Worm (Caenorhabditis elegans) whole organism, L1 larva: Measurements from ENCODE around the gene pmp-3.

Source experiments
- C16A3.4 ChIP-seq: fragments of 150-350 bp; optimal IDR thresholded peaks from 2 replicates; lab custom pipeline; 2014; ENCODE audit warnings: missing biosample characterization, missing genetic modification characterization
- F16B12.6 ChIP-seq: fragments of 150-350 bp; optimal IDR thresholded peaks from 2 replicates; lab custom pipeline; 2014; ENCODE audit warnings: missing biosample characterization, missing genetic modification characterization
- aha-1 ChIP-seq: fragments of 150-350 bp; optimal IDR thresholded peaks from 2 replicates; lab custom pipeline; 2014; ENCODE audit warnings: missing biosample characterization, missing genetic modification characterization
- ceh-63 ChIP-seq: fragments of 200-800 bp; sonication (Bioruptor generic); optimal IDR thresholded peaks from 2 replicates; lab custom pipeline; 2018; ENCODE audit warnings: mild to moderate bottlenecking, missing genetic modification characterization, missing compliant biosample characterization
- ceh-8 ChIP-seq: fragments of 200-800 bp; sonication (Bioruptor generic); optimal IDR thresholded peaks from 2 replicates; lab custom pipeline; 2018; ENCODE audit warnings: mild to moderate bottlenecking, missing genetic modification characterization, moderate library complexity, missing compliant biosample characterization
- ceh-82 ChIP-seq, 3 experiments: fragments of 150-350 bp in 1 of 3; sonication (generic microtip) in 2 of 3; optimal IDR thresholded peaks; 2 replicates each; lab custom pipeline; 2014 to 2017; ENCODE audit warnings: missing biosample characterization in 3 of 3, missing genetic modification characterization in 3 of 3
- ceh-88 ChIP-seq: fragments of 200-800 bp; sonication (Bioruptor generic); IDR thresholded peaks from 2 replicates; pipeline ENCODE4 v1.3.6; 2022; ENCODE audit warnings: missing genetic modification characterization, missing compliant biosample characterization
- efl-1 ChIP-seq, 4 experiments: fragments of 150-350 bp; optimal IDR thresholded peaks in 3 of 4; peaks in 1 of 4; 1 replicate in 1 of 4; 2 replicates in 3 of 4; lab custom pipeline; 2014; ENCODE audit warnings: missing biosample characterization in 2 of 4, missing genetic modification characterization in 2 of 4, missing genetic modification reagents in 2 of 4
- efl-3 ChIP-seq: fragments of 200-800 bp; sonication (Bioruptor generic); optimal IDR thresholded peaks from 2 replicates; lab custom pipeline; 2018; ENCODE audit warnings: mild to moderate bottlenecking, missing genetic modification characterization, missing compliant biosample characterization
- egl-27 ChIP-seq, 2 experiments: fragments of 150-350 bp in 1 of 2; sonication (generic microtip); optimal IDR thresholded peaks; 3 replicates each; lab custom pipeline; 2017 to 2018; ENCODE audit warnings: missing biosample characterization in 2 of 2, missing genetic modification characterization in 2 of 2, missing genetic modification reagents in 2 of 2
- elt-2 ChIP-seq: sonication (generic microtip); optimal IDR thresholded peaks from 2 replicates; lab custom pipeline; 2016; ENCODE audit warnings: missing genetic modification characterization, mild to moderate bottlenecking, inconsistent platforms, missing compliant biosample characterization, missing genetic modification reagents
- elt-3 ChIP-seq, 6 experiments: fragments of 150-350 bp in 1 of 6; sonication (generic microtip); optimal IDR thresholded peaks; 2 replicates each; lab custom pipeline; 2017 to 2018; ENCODE audit warnings: missing biosample characterization in 6 of 6, missing genetic modification characterization in 6 of 6, inconsistent platforms in 1 of 6
- fkh-4 ChIP-seq: sonication (generic microtip); optimal IDR thresholded peaks from 2 replicates; lab custom pipeline; 2016; ENCODE audit warnings: missing compliant biosample characterization, missing genetic modification characterization, borderline replicate concordance
- fkh-8 ChIP-seq: sonication (generic microtip); optimal IDR thresholded peaks from 2 replicates; lab custom pipeline; 2016; ENCODE audit warnings: mild to moderate bottlenecking, missing genetic modification characterization, missing compliant biosample characterization
- fos-1 ChIP-seq: fragments of 150-350 bp; optimal IDR thresholded peaks from 2 replicates; lab custom pipeline; 2014; ENCODE audit warnings: missing biosample characterization, missing genetic modification characterization
- hlh-17 ChIP-seq: fragments of 200-800 bp; sonication (Bioruptor generic); optimal IDR thresholded peaks from 2 replicates; lab custom pipeline; 2018; ENCODE audit warnings: missing genetic modification characterization, mild to moderate bottlenecking, missing compliant biosample characterization, moderate library complexity, borderline replicate concordance
- hpl-2 ChIP-seq: fragments of 150-350 bp; optimal IDR thresholded peaks from 2 replicates; lab custom pipeline; 2014; ENCODE audit warnings: missing biosample characterization, missing genetic modification reagents, missing genetic modification characterization
- irx-1 ChIP-seq: sonication (generic microtip); optimal IDR thresholded peaks from 2 replicates; lab custom pipeline; 2016; ENCODE audit warnings: missing genetic modification characterization, missing compliant biosample characterization
- isw-1 ChIP-seq: fragments of 200-800 bp; sonication (Bioruptor generic); IDR thresholded peaks from 2 replicates; pipeline ENCODE4 v1.3.6; 2022; ENCODE audit warnings: missing genetic modification characterization, missing compliant biosample characterization
- jun-1 ChIP-seq: fragments of 150-350 bp; optimal IDR thresholded peaks from 2 replicates; lab custom pipeline; 2014; ENCODE audit warnings: missing biosample characterization, missing genetic modification reagents, missing genetic modification characterization
- lin-13 ChIP-seq: fragments of 150-350 bp; optimal IDR thresholded peaks from 2 replicates; lab custom pipeline; 2014; ENCODE audit warnings: missing biosample characterization, missing genetic modification reagents, missing genetic modification characterization
- lin-15B ChIP-seq: fragments of 150-350 bp; sonication (generic microtip); optimal IDR thresholded peaks from 3 replicates; lab custom pipeline; 2014; ENCODE audit warnings: missing biosample characterization, missing genetic modification characterization
- lin-39 ChIP-seq: fragments of 150-350 bp; optimal IDR thresholded peaks from 2 replicates; lab custom pipeline; 2014; ENCODE audit warnings: missing biosample characterization, missing genetic modification reagents, missing genetic modification characterization
- mab-9 ChIP-seq: fragments of 200-800 bp; sonication (Bioruptor generic); IDR thresholded peaks from 2 replicates; pipeline ENCODE4 v1.3.6; 2022; ENCODE audit warnings: missing genetic modification reagents, missing genetic modification characterization, missing compliant biosample characterization
- mdl-1 ChIP-seq, 2 experiments: fragments of 150-350 bp; optimal IDR thresholded peaks; 2 replicates each; lab custom pipeline; 2014 to 2017; ENCODE audit warnings: missing biosample characterization in 2 of 2, missing genetic modification characterization in 2 of 2, inconsistent platforms in 1 of 2
- mef-2 ChIP-seq: fragments of 150-350 bp; optimal IDR thresholded peaks from 2 replicates; lab custom pipeline; 2014; ENCODE audit warnings: missing biosample characterization, missing genetic modification characterization
- nhr-12 ChIP-seq: sonication (generic microtip); optimal IDR thresholded peaks from 2 replicates; lab custom pipeline; 2017; ENCODE audit warnings: missing biosample characterization, missing genetic modification characterization
- nhr-19 ChIP-seq: fragments of 200-800 bp; sonication (Bioruptor generic); conservative IDR thresholded peaks from 2 replicates; pipeline ENCODE4 v1.3.6; 2022; ENCODE audit warnings: missing genetic modification characterization, missing compliant biosample characterization
- nhr-20 ChIP-seq: sonication (generic microtip); optimal IDR thresholded peaks from 2 replicates; lab custom pipeline; 2016; ENCODE audit warnings: mild to moderate bottlenecking, missing genetic modification characterization, missing compliant biosample characterization
- nhr-28 ChIP-seq: fragments of 150-350 bp; optimal IDR thresholded peaks from 2 replicates; lab custom pipeline; 2014; ENCODE audit warnings: missing biosample characterization, missing genetic modification characterization
- nhr-47 ChIP-seq: sonication (generic microtip); optimal IDR thresholded peaks from 2 replicates; lab custom pipeline; 2016; ENCODE audit warnings: mild to moderate bottlenecking, missing genetic modification characterization, moderate library complexity, missing compliant biosample characterization
- nhr-76 ChIP-seq: sonication (generic microtip); optimal IDR thresholded peaks from 2 replicates; lab custom pipeline; 2017; ENCODE audit warnings: missing biosample characterization, missing genetic modification characterization
- nhr-84 ChIP-seq: sonication (generic microtip); optimal IDR thresholded peaks from 2 replicates; lab custom pipeline; 2017; ENCODE audit warnings: missing biosample characterization, missing genetic modification characterization
- nhr-85 ChIP-seq: sonication (generic microtip); peaks from one replicate; lab custom pipeline; 2016; ENCODE audit warnings: missing genetic modification characterization, inconsistent platforms, missing compliant biosample characterization
- nhr-90 ChIP-seq: sonication (generic microtip); optimal IDR thresholded peaks from 2 replicates; lab custom pipeline; 2016; ENCODE audit warnings: mild to moderate bottlenecking, missing genetic modification characterization, missing compliant biosample characterization; ENCODE audit not compliant: poor library complexity
- pag-3 ChIP-seq: sonication (generic microtip); optimal IDR thresholded peaks from 2 replicates; lab custom pipeline; 2017; ENCODE audit warnings: missing genetic modification characterization, mild to moderate bottlenecking, missing compliant biosample characterization, antibody characterized with exemption, borderline replicate concordance; ENCODE audit not compliant: insufficient read depth
- pqm-1 ChIP-seq: sonication (generic microtip); optimal IDR thresholded peaks from 3 replicates; lab custom pipeline; 2017; ENCODE audit warnings: missing biosample characterization, missing genetic modification characterization
- rnt-1 ChIP-seq: sonication (generic microtip); optimal IDR thresholded peaks from 2 replicates; lab custom pipeline; 2016; ENCODE audit warnings: mild to moderate bottlenecking, missing genetic modification characterization, moderate library complexity, missing compliant biosample characterization
- skn-1 ChIP-seq: fragments of 150-350 bp; optimal IDR thresholded peaks from 2 replicates; lab custom pipeline; 2014; ENCODE audit warnings: missing biosample characterization, missing genetic modification characterization
- snu-23 ChIP-seq: sonication (generic microtip); optimal IDR thresholded peaks from 2 replicates; lab custom pipeline; 2016; ENCODE audit warnings: missing genetic modification characterization, missing compliant biosample characterization
- sox-4 ChIP-seq: sonication (generic microtip); optimal IDR thresholded peaks from 2 replicates; lab custom pipeline; 2016; ENCODE audit warnings: missing genetic modification characterization, missing compliant biosample characterization
- unc-30 ChIP-seq: sonication (generic microtip); optimal IDR thresholded peaks from 2 replicates; lab custom pipeline; 2017; ENCODE audit warnings: missing biosample characterization, missing genetic modification characterization
- vab-15 ChIP-seq: sonication (generic microtip); optimal IDR thresholded peaks from 2 replicates; lab custom pipeline; 2017; ENCODE audit warnings: missing genotype, mild to moderate bottlenecking, missing genetic modification characterization, missing compliant biosample characterization
- xbp-1 ChIP-seq: sonication (generic microtip); optimal IDR thresholded peaks from 2 replicates; lab custom pipeline; 2016; ENCODE audit warnings: missing genetic modification characterization, missing compliant biosample characterization
- zip-4 ChIP-seq: fragments of 200-800 bp; sonication (Bioruptor generic); optimal IDR thresholded peaks from 2 replicates; lab custom pipeline; 2018; ENCODE audit warnings: mild to moderate bottlenecking, missing genetic modification characterization, moderate library complexity, missing compliant biosample characterization
- ztf-11 ChIP-seq, 2 experiments: sonication (generic microtip); optimal IDR thresholded peaks; 2 replicates each; lab custom pipeline; 2016 to 2017; ENCODE audit warnings: missing genetic modification characterization in 2 of 2, missing biosample characterization in 1 of 2, missing compliant biosample characterization in 1 of 2

pmp-3 gene

DNA sequence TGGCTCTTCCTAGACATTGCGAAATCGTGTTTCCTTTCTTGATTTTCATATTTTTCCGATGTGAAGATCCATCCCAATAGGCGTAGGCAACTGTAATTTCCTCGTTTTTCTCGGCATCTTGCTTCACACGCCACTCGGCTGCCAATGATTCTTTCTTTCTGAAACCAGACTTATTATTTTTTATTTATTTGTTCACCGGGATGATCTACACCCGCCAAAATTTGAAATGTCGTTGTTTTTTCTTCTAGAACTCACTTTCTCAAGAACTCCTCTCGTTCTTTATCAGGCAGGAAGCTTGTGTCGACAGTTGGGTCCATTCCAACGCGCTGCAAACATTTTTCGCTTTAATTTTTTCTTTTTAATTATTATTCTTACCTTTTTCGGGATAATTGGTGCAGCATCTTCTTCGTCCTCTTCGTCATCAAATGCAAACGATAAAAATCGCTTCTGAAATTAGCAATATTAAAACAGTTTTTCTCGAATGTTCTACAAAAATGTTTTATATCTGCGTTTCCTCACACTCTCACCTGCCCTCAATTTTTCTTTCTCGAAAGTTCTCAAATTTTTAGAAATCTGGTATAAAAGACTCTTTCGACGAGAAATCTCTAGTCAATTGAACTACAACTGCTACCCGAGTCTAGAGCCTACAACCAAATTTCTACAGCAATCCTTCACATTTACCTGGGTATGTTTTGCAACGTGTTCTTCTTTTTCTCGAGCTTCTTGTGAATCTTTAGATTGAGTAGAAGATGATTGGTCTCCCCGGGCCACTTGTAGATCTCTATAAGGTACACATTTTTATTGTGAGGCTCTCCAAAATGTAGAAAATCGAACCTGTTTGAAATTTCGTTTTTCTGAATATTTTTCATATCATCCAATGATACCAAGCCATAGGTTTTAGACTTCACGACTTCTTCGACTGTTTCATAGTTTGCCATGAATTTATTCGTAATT, 38.1 kb downstream of the pmp-3 start, which contains the start of gene hsp-90:
Gene hsp-90 (plus strand): TSS at position 560 of the 954 bp plus-strand sequence.
- TF ChIP-seq nhr-20: peak; percentile 8
- TF ChIP-seq mdl-1 (tag; optimal IDR thresholded peaks at IDR 0.05; lab: Kevin White, UChicago): no peak
- TF ChIP-seq snu-23 (GFP tag; lab: Kevin White, UChicago): peak; percentile 3
- no peak for TF ChIP-seq efl-1 (optimal IDR thresholded peaks at IDR 0.05; lab: Kevin White, UChicago)
- peak in 1 of 2 experiments; percentile 50 for TF ChIP-seq efl-1 (GFP tag; optimal IDR thresholded peaks at IDR 0.05 in 1 of 2; lab: Kevin White, UChicago)

ce11 chrV:14685435-14686058, 39.0 kb downstream of the pmp-3 start, which contains the start of gene C47E8.4:
Gene C47E8.4, minus strand, starts transcription at chrV:14685485.
- TF ChIP-seq fkh-4 (tag; lab: Kevin White, UChicago) (peak; percentile 99), rnt-1 (tag; lab: Kevin White, UChicago) (peak; percentile 99), fos-1 (tag; lab: Kevin White, UChicago) (peak; percentile 95), nhr-84 (peak; percentile 49), nhr-85 (tag; lab: Kevin White, UChicago) (peak; percentile 99), irx-1 (tag; lab: Kevin White, UChicago) (peak; percentile 99), hlh-17 (peak; percentile 85), C16A3.4 (tag; lab: Kevin White, UChicago) (peak; percentile 97), ztf-11 (tag; optimal IDR thresholded peaks at IDR 0.05; lab: Kevin White, UChicago) (peak; percentile 53 to 100), ceh-8 (GFP tag; lab: Kevin White, UChicago) (peak; percentile 98), egl-27 (tag; optimal IDR thresholded peaks at IDR 0.05; lab: Kevin White, UChicago) (peak; percentile 85 to 89), pqm-1 (tag; lab: Kevin White, UChicago) (peak; percentile 70), vab-15 (tag; lab: Kevin White, UChicago) (peak; percentile 95), pag-3 (tag; lab: Kevin White, UChicago) (no peak), nhr-20 (peak; percentile 99), isw-1 (GFP tag; lab: Robert Waterston, UW) (peak; percentile 100), efl-3 (GFP tag; lab: Kevin White, UChicago) (peak; percentile 92), ceh-82 (tag; optimal IDR thresholded peaks at IDR 0.05; lab: Kevin White, UChicago) (peak; percentile 97 to 98 (median 98)), aha-1 (tag; lab: Kevin White, UChicago) (peak; percentile 94), nhr-28 (tag; lab: Kevin White, UChicago) (peak; percentile 72), mef-2 (tag; lab: Kevin White, UChicago) (peak; percentile 63), nhr-76 (tag; lab: Kevin White, UChicago) (peak; percentile 83), skn-1 (tag; lab: Kevin White, UChicago) (peak; percentile 95), mab-9 (GFP tag; lab: Robert Waterston, UW) (peak; percentile 99), sox-4 (tag; lab: Kevin White, UChicago) (peak; percentile 99), lin-39 (tag; lab: Kevin White, UChicago) (peak; percentile 97), unc-30 (tag; lab: Kevin White, UChicago) (peak; percentile 67), lin-15B (tag; lab: Kevin White, UChicago) (peak; percentile 99), hpl-2 (GFP tag; lab: Kevin White, UChicago) (peak; percentile 54), nhr-47 (tag; lab: Kevin White, UChicago) (peak; percentile 99), jun-1 (peak; percentile 98), nhr-19 (GFP tag; lab: Robert Waterston, UW) (peak; percentile 99), elt-3 (tag; optimal IDR thresholded peaks at IDR 0.05; lab: Kevin White, UChicago) (peak in 4 of 6 experiments; percentile 12 to 99 (median 89)), xbp-1 (tag; lab: Kevin White, UChicago) (peak; percentile 99), nhr-12 (tag; lab: Kevin White, UChicago) (peak; percentile 74), fkh-8 (tag; lab: Kevin White, UChicago) (peak; percentile 100), ceh-88 (GFP tag; lab: Robert Waterston, UW) (peak; percentile 96), zip-4 (peak; percentile 94), lin-13 (GFP tag; lab: Kevin White, UChicago) (peak; percentile 98), elt-2 (peak; percentile 90), F16B12.6 (tag; lab: Kevin White, UChicago) (peak; percentile 26), ceh-63 (peak; percentile 96), nhr-90 (tag; lab: Kevin White, UChicago) (peak; percentile 99)
